Fruit fly (Drosophila melanogaster) whole organism, embryonic: Measurements from ENCODE around the gene CG1161.

Experiments
- Asciz ChIP-seq: fragments of 200-800 bp; sonication (Bioruptor generic); optimal IDR thresholded peaks from 2 replicates; lab custom pipeline; 2017; ENCODE audit warnings: missing biosample characterization, mild to moderate bottlenecking, missing genetic modification characterization, missing genetic modification reagents
- Blimp-1 ChIP-seq: fragments of 200-800 bp; sonication (Bioruptor generic); optimal IDR thresholded peaks from 3 replicates; lab custom pipeline; 2018; ENCODE audit warnings: missing biosample characterization, missing genetic modification characterization, mild to moderate bottlenecking, moderate library complexity, missing genetic modification reagents
- CG10462 ChIP-seq: fragments of 200-800 bp; sonication (Bioruptor generic); optimal IDR thresholded peaks from 2 replicates; lab custom pipeline; 2016; ENCODE audit warnings: missing biosample characterization, missing genetic modification characterization
- CG10565 ChIP-seq: fragments of 200-800 bp; sonication (Bioruptor generic); optimal IDR thresholded peaks from 3 replicates; lab custom pipeline; 2016; ENCODE audit warnings: missing biosample characterization, mild to moderate bottlenecking, missing genetic modification characterization
- CG11093 ChIP-seq: fragments of 200-800 bp; sonication (Bioruptor generic); IDR thresholded peaks from 3 replicates; pipeline ENCODE4 v1.3.6; 2022; ENCODE audit warnings: missing biosample characterization, missing genetic modification characterization
- CG11560 ChIP-seq: fragments of 200-800 bp; sonication (Bioruptor generic); IDR thresholded peaks from 3 replicates; pipeline ENCODE4 v1.3.6; 2022; ENCODE audit warnings: missing biosample characterization, missing genetic modification characterization
- CG14050 ChIP-seq: fragments of 200-800 bp; sonication (Bioruptor generic); IDR thresholded peaks from 3 replicates; pipeline ENCODE4 v1.3.6; 2022; ENCODE audit warnings: missing biosample characterization, missing genetic modification characterization
- CG14965 ChIP-seq: fragments of 200-800 bp; sonication (Bioruptor generic); optimal IDR thresholded peaks from 2 replicates; lab custom pipeline; 2016; ENCODE audit warnings: missing biosample characterization, missing genetic modification characterization, borderline replicate concordance
- CG1529 ChIP-seq: fragments of 200-800 bp; sonication (Bioruptor generic); optimal IDR thresholded peaks from 3 replicates; lab custom pipeline; 2018; ENCODE audit warnings: missing biosample characterization, missing genetic modification characterization
- CG1602 ChIP-seq: fragments of 200-800 bp; sonication (Bioruptor generic); optimal IDR thresholded peaks from 3 replicates; lab custom pipeline; 2016; ENCODE audit warnings: missing biosample characterization, missing genetic modification characterization
- CG16863 ChIP-seq: fragments of 200-800 bp; sonication (Bioruptor generic); optimal IDR thresholded peaks from 3 replicates; lab custom pipeline; 2016; ENCODE audit warnings: missing biosample characterization, missing genetic modification characterization
- CG17359 ChIP-seq: fragments of 200-800 bp; sonication (Bioruptor generic); optimal IDR thresholded peaks from 3 replicates; lab custom pipeline; 2018; ENCODE audit warnings: missing biosample characterization, mild to moderate bottlenecking, missing genetic modification characterization, moderate library complexity
- CG17385 ChIP-seq: fragments of 200-800 bp; sonication (Bioruptor generic); optimal IDR thresholded peaks from 3 replicates; lab custom pipeline; 2018; ENCODE audit warnings: missing biosample characterization, mild to moderate bottlenecking, missing genetic modification characterization
- CG18262 ChIP-seq: fragments of 200-800 bp; optimal IDR thresholded peaks from 3 replicates; lab custom pipeline; 2019; ENCODE audit warnings: missing biosample characterization, mild to moderate bottlenecking, missing genetic modification characterization, moderate library complexity
- CG30020 ChIP-seq: fragments of 200-800 bp; optimal IDR thresholded peaks from 2 replicates; lab custom pipeline; 2019; ENCODE audit warnings: missing biosample characterization, mild to moderate bottlenecking, missing genetic modification characterization, moderate library complexity
- CG32767 ChIP-seq: fragments of 200-800 bp; sonication (Bioruptor generic); IDR thresholded peaks from 2 replicates; pipeline ENCODE4 v1.3.6; 2022; ENCODE audit warnings: missing biosample characterization, missing genetic modification characterization
- CG4730 ChIP-seq: fragments of 200-800 bp; sonication (Bioruptor generic); IDR thresholded peaks from 2 replicates; pipeline ENCODE4 v1.3.6; 2022; ENCODE audit warnings: missing biosample characterization, missing genetic modification characterization
- CG5953 ChIP-seq: fragments of 200-800 bp; sonication (Bioruptor generic); IDR thresholded peaks from 2 replicates; pipeline ENCODE4 v1.3.6; 2022; ENCODE audit warnings: missing biosample characterization, missing genetic modification characterization
- CG6175 ChIP-seq: fragments of 200-800 bp; sonication (Bioruptor generic); IDR thresholded peaks from 3 replicates; pipeline ENCODE4 v1.3.6; 2022; ENCODE audit warnings: missing biosample characterization, missing genetic modification characterization
- CG7963 ChIP-seq: fragments of 200-800 bp; sonication (Bioruptor generic); IDR thresholded peaks from 3 replicates; pipeline ENCODE4 v1.3.6; 2022; ENCODE audit warnings: missing biosample characterization, missing genetic modification characterization; ENCODE audit not compliant: partially characterized antibody
- CG9932 ChIP-seq: fragments of 200-800 bp; sonication (Bioruptor generic); IDR thresholded peaks from 2 replicates; pipeline ENCODE4 v1.3.6; 2022; ENCODE audit warnings: missing biosample characterization, missing genetic modification characterization
- CkIIα-i1 ChIP-seq: fragments of 200-800 bp; sonication (Bioruptor generic); IDR thresholded peaks from 2 replicates; pipeline ENCODE4 v1.3.6; 2022; ENCODE audit warnings: missing biosample characterization, missing genetic modification characterization
- CrebB ChIP-seq: fragments of 200-800 bp; sonication (Bioruptor generic); optimal IDR thresholded peaks from 3 replicates; lab custom pipeline; 2018; ENCODE audit warnings: missing biosample characterization, mild to moderate bottlenecking, missing genetic modification characterization
- Dref ChIP-seq: fragments of 200-800 bp; sonication (Bioruptor generic); IDR thresholded peaks from 2 replicates; pipeline ENCODE4 v1.3.6; 2022; ENCODE audit warnings: missing biosample characterization, missing genetic modification characterization
- GATAe ChIP-seq: fragments of 200-800 bp; sonication (Bioruptor generic); conservative IDR thresholded peaks from 2 replicates; pipeline ENCODE4 v1.3.6; 2022; ENCODE audit warnings: missing biosample characterization, missing genetic modification characterization
- Hr78 ChIP-seq, 2 experiments: fragments of 200-800 bp in 1 of 2; fragments of >200 bp in 1 of 2; sonication (Bioruptor generic) in 1 of 2; optimal IDR thresholded peaks; 2 replicates each; lab custom pipeline; 2017 to 2019; ENCODE audit warnings: missing biosample characterization in 2 of 2, missing genetic modification characterization in 2 of 2, mild to moderate bottlenecking in 1 of 2, moderate library complexity in 1 of 2
- Med ChIP-seq: fragments of 200-800 bp; sonication (Bioruptor generic); peaks from one replicate; lab custom pipeline; 2016; ENCODE audit warnings: missing biosample characterization, missing genetic modification characterization, mild to moderate bottlenecking, inconsistent platforms, moderate library complexity
- Trl ChIP-seq, 3 experiments: fragments of >200 bp in 2 of 3; fragments of 200-800 bp in 1 of 3; sonication (Bioruptor generic) in 1 of 3; optimal IDR thresholded peaks; 2 replicates in 1 of 3; 3 replicates in 2 of 3; lab custom pipeline; 2016 to 2017; ENCODE audit warnings: missing biosample characterization in 1 of 3, missing genetic modification characterization in 1 of 3
- Vsx1 ChIP-seq: fragments of 200-800 bp; sonication (Bioruptor generic); optimal IDR thresholded peaks from 2 replicates; lab custom pipeline; 2017; ENCODE audit warnings: missing biosample characterization, mild to moderate bottlenecking, missing genetic modification characterization, missing genetic modification reagents
- Xbp1 ChIP-seq: fragments of 200-800 bp; sonication (Bioruptor generic); optimal IDR thresholded peaks from 3 replicates; lab custom pipeline; 2016; ENCODE audit warnings: missing biosample characterization, mild to moderate bottlenecking, missing genetic modification characterization
- bbx ChIP-seq: fragments of 200-800 bp; sonication (Bioruptor generic); IDR thresholded peaks from 2 replicates; pipeline ENCODE4 v1.3.6; 2022; ENCODE audit warnings: missing biosample characterization, missing genetic modification characterization; ENCODE audit not compliant: partially characterized antibody
- bcd ChIP-seq: fragments of 200-800 bp; sonication (Bioruptor generic); optimal IDR thresholded peaks from 2 replicates; lab custom pipeline; 2017; ENCODE audit warnings: missing biosample characterization, mild to moderate bottlenecking, missing genetic modification characterization
- bsh ChIP-seq, 2 experiments: fragments of 200-800 bp; sonication (Bioruptor generic); optimal IDR thresholded peaks; 2 replicates each; lab custom pipeline; 2017 to 2018; ENCODE audit warnings: mild to moderate bottlenecking in 2 of 2, missing biosample characterization in 2 of 2, missing genetic modification characterization in 2 of 2, moderate library complexity in 1 of 2
- chm ChIP-seq: fragments of 200-800 bp; sonication (Bioruptor generic); IDR thresholded peaks from 2 replicates; pipeline ENCODE4 v1.3.6; 2022; ENCODE audit warnings: missing biosample characterization, missing genetic modification characterization
- crc ChIP-seq: fragments of 200-800 bp; sonication (Bioruptor generic); optimal IDR thresholded peaks from 2 replicates; lab custom pipeline; 2016; ENCODE audit warnings: missing biosample characterization, missing genetic modification characterization
- crp ChIP-seq, 2 experiments: fragments of 200-800 bp; sonication (Bioruptor generic); optimal IDR thresholded peaks; 2 replicates in 1 of 2; 3 replicates in 1 of 2; lab custom pipeline; 2017; ENCODE audit warnings: missing biosample characterization in 2 of 2, missing genetic modification characterization in 2 of 2, mild to moderate bottlenecking in 1 of 2, moderate library complexity in 1 of 2
- dimm ChIP-seq: fragments of 200-800 bp; sonication (Bioruptor generic); IDR thresholded peaks from 2 replicates; pipeline ENCODE4 v1.3.6; 2022; ENCODE audit warnings: missing biosample characterization, missing genetic modification characterization
- dysf ChIP-seq: fragments of 200-800 bp; sonication (Bioruptor generic); IDR thresholded peaks from 3 replicates; pipeline ENCODE4 v1.3.6; 2022; ENCODE audit warnings: missing biosample characterization, missing genetic modification characterization
- en ChIP-seq: fragments of 200-800 bp; sonication (Bioruptor generic); optimal IDR thresholded peaks from 2 replicates; lab custom pipeline; 2016; ENCODE audit warnings: missing biosample characterization, missing genetic modification characterization
- fru ChIP-seq: fragments of >200 bp; optimal IDR thresholded peaks from 2 replicates; lab custom pipeline; 2017
- grau ChIP-seq: fragments of 200-800 bp; optimal IDR thresholded peaks from 3 replicates; lab custom pipeline; 2019; ENCODE audit warnings: missing biosample characterization, mild to moderate bottlenecking, missing genetic modification characterization, moderate library complexity
- hth ChIP-seq: fragments of >200 bp; optimal IDR thresholded peaks from 2 replicates; lab custom pipeline; 2017; ENCODE audit warnings: inconsistent platforms
- jing ChIP-seq: fragments of 200-800 bp; sonication (Bioruptor generic); optimal IDR thresholded peaks from 2 replicates; lab custom pipeline; 2018; ENCODE audit warnings: missing biosample characterization, mild to moderate bottlenecking, missing genetic modification characterization
- knrl ChIP-seq: fragments of 200-800 bp; sonication (Bioruptor generic); IDR thresholded peaks from 3 replicates; pipeline ENCODE4 v1.3.6; 2022; ENCODE audit warnings: missing biosample characterization, missing genetic modification characterization; ENCODE audit not compliant: partially characterized antibody
- mld ChIP-seq: fragments of 200-800 bp; sonication (Bioruptor generic); IDR thresholded peaks from 3 replicates; pipeline ENCODE4 v1.3.6; 2022; ENCODE audit warnings: missing biosample characterization, missing genetic modification characterization; ENCODE audit not compliant: partially characterized antibody
- odd ChIP-seq: fragments of 200-800 bp; sonication (Bioruptor generic); optimal IDR thresholded peaks from 2 replicates; lab custom pipeline; 2017; ENCODE audit warnings: missing biosample characterization, mild to moderate bottlenecking, missing genetic modification characterization
- pzg ChIP-seq: fragments of 200-800 bp; sonication (Bioruptor generic); optimal IDR thresholded peaks from 3 replicates; lab custom pipeline; 2018; ENCODE audit warnings: missing biosample characterization, mild to moderate bottlenecking, missing genetic modification characterization, moderate library complexity
- rib ChIP-seq: fragments of 200-800 bp; sonication (Bioruptor generic); IDR thresholded peaks from 2 replicates; pipeline ENCODE4 v1.3.6; 2022; ENCODE audit warnings: missing biosample characterization, missing genetic modification characterization
- sr ChIP-seq: fragments of 200-800 bp; sonication (Bioruptor generic); IDR thresholded peaks from 3 replicates; pipeline ENCODE4 v1.3.6; 2022; ENCODE audit warnings: missing biosample characterization, missing genetic modification characterization
- wek ChIP-seq: fragments of 200-800 bp; sonication (Bioruptor generic); optimal IDR thresholded peaks from 3 replicates; lab custom pipeline; 2018; ENCODE audit warnings: missing biosample characterization, mild to moderate bottlenecking, missing genetic modification characterization, moderate library complexity
- yki ChIP-seq: fragments of >200 bp; optimal IDR thresholded peaks from 3 replicates; lab custom pipeline; 2018

Gene CG1161

DNA sequence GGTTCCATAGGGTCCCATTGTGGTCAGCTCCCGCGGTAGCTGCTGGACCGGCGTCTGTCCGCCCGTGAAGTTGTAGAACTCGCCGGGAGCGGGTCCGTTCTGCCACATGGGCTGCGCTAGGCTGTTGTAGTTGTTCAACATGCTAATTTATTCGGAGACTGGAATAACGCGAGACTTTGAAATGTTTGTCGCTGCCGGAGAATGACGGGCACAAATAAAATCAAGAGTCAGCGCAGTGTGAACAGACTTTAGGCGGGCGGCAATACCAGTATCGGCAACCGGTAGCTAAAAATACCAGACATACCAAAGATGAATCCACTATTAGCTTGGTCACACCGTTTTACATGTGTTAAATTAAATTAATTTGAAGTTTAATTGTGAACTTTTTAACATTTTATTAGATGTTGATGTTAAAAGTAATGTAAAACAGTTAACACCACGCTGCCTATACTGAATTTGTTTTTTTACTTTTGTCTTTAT, 3.1 kb downstream of the CG1161 start, which contains the start of gene Prosbeta7 (continued):
- TF ChIP-seq Trl (optimal IDR thresholded peaks at IDR 0.05; lab: Kevin White, UChicago) (no peak), Trl (GFP tag; optimal IDR thresholded peaks at IDR 0.05; lab: Kevin White, UChicago) (no peak), CG1529 (GFP tag; lab: Kevin White, UChicago) (no peak), hth (no peak), CG7963 (GFP tag; lab: Robert Waterston, UW) (peak; percentile 74), en (GFP tag; lab: Kevin White, UChicago) (no peak), GATAe (GFP tag; lab: Robert Waterston, UW) (no peak), dysf (GFP tag; lab: Robert Waterston, UW) (no peak), CG9932 (no peak), knrl (GFP tag; lab: Robert Waterston, UW) (peak; percentile 47; the same call in 1 of the 3 replicates), sr (GFP tag; lab: Robert Waterston, UW) (no peak), rib (GFP tag; lab: Robert Waterston, UW) (no peak), Asciz (GFP tag; lab: Kevin White, UChicago) (no peak), Blimp-1 (no peak), CG11093 (GFP tag; lab: Robert Waterston, UW) (no peak), CG18262 (tag; lab: Kevin White, UChicago) (no peak), pzg (GFP tag; lab: Kevin White, UChicago) (peak; percentile 86), odd (GFP tag; lab: Kevin White, UChicago) (no peak), crp (GFP tag; optimal IDR thresholded peaks at IDR 0.05; lab: Kevin White, UChicago) (peak in 1 of 2 experiments; percentile 44), bbx (GFP tag; lab: Robert Waterston, UW) (peak; percentile 74), crc (GFP tag; lab: Kevin White, UChicago) (no peak), CG17359 (tag; lab: Kevin White, UChicago) (no peak), CG14965 (GFP tag; lab: Kevin White, UChicago) (no peak), CG11560 (no peak), dimm (GFP tag; lab: Robert Waterston, UW) (no peak), Xbp1 (GFP tag; lab: Kevin White, UChicago) (no peak), CG16863 (no peak), CG14050 (GFP tag; lab: Robert Waterston, UW) (no peak), CG5953 (no peak), CG6175 (no peak), bsh (GFP tag; optimal IDR thresholded peaks at IDR 0.05; lab: Kevin White, UChicago) (no peak), mld (GFP tag; lab: Robert Waterston, UW) (no peak), CkIIα-i1 (GFP tag; lab: Robert Waterston, UW) (no peak), CG10565 (GFP tag; lab: Kevin White, UChicago) (no peak), fru (lab: Kevin White, UChicago) (no peak), Med (GFP tag; lab: Kevin White, UChicago) (peak; percentile 39), CG32767 (GFP tag; lab: Robert Waterston, UW) (no peak), CG1602 (GFP tag; lab: Kevin White, UChicago) (no peak), Vsx1 (GFP tag; lab: Kevin White, UChicago) (peak; percentile 12), CG17385 (GFP tag; lab: Kevin White, UChicago) (no peak), CG4730 (GFP tag; lab: Robert Waterston, UW) (no peak), jing (GFP tag; lab: Kevin White, UChicago) (no peak), chm (GFP tag; lab: Robert Waterston, UW) (no peak), Dref (GFP tag; lab: Robert Waterston, UW) (no peak), Hr78 (GFP tag; optimal IDR thresholded peaks at IDR 0.05; lab: Kevin White, UChicago) (no peak), wek (GFP tag; lab: Kevin White, UChicago) (no peak), CrebB (no peak), CG10462 (no peak), grau (tag; lab: Kevin White, UChicago) (peak; percentile 4), bcd (no peak), yki (lab: Kevin White, UChicago) (no peak), CG30020 (no peak)
